Fruit fly (Drosophila melanogaster): ENCODE results near the gene CG15044.

The CG15044 gene

DNA sequence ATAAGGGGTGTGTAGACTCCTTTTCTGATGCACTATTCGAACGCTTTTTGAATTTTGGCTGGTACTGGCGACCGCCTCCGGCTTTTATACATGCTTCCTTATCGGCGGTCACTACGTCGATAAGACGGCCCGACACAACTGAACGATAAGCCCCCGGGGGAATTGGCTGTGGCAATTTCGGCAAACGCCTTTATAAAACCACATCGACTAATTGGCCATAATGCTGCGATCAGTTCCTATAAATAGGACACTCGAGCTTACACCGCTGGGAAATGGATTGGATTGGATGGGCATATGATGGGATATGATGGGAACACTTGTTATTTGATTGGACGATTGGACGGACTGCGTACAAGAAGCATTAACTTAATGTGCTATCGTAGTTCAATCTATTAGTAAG is at the start of gene CG15044:
Gene CG15044, minus strand, starts transcription at position 66 of the 400 bp plus-strand sequence.
- TF ChIP-seq foxo (GFP tag; optimal IDR thresholded peaks at IDR 0.05) (no peak), usp (GFP tag; optimal IDR thresholded peaks at IDR 0.05) (no peak), Vsx2 (GFP tag; optimal IDR thresholded peaks at IDR 0.05; ENCODE audit: partially characterized antibody) (peak; percentile 63), Rel (GFP tag; optimal IDR thresholded peaks at IDR 0.05) (no peak), Rel (tag; optimal IDR thresholded peaks at IDR 0.05) (peak; percentile 8)

DNA sequence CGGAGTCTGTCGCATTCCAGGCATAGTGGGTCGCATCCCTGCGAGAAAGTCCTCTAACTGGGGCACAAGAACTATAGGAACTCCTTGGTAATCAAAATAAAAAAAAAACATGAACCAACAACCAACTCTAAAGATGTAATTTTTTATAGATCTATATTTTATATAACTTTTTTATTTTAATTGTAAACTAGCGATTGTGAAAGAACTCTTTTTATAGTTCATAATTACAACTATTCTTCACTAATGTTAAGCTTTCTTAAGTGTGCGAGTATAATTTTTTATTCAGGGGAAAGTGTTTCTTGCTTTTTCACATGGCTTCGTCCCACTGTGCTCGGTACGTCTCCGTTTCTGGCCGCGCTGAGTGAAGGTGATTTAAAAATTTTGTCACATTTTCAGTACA is 48.5 kb upstream of the CG15044 start:
- TF ChIP-seq Rel (GFP tag; optimal IDR thresholded peaks at IDR 0.05) (no peak), Rel (tag; optimal IDR thresholded peaks at IDR 0.05) (no peak), fru (GFP tag; optimal IDR thresholded peaks at IDR 0.05) (peak; percentile 47), usp (GFP tag; optimal IDR thresholded peaks at IDR 0.05) (no peak), dl (GFP tag; optimal IDR thresholded peaks at IDR 0.05; ENCODE audit: insufficient read depth in 1 of 2, partially characterized antibody in 2 of 2) (no peak), woc (GFP tag; optimal IDR thresholded peaks at IDR 0.05) (peak; percentile 9), Vsx2 (GFP tag; optimal IDR thresholded peaks at IDR 0.05; ENCODE audit: partially characterized antibody) (no peak), dmrt93B (GFP tag; optimal IDR thresholded peaks at IDR 0.05) (peak; percentile 49), rgr (GFP tag; optimal IDR thresholded peaks at IDR 0.05) (peak; percentile 42), N (GFP tag; optimal IDR thresholded peaks at IDR 0.05) (no peak), Mio (GFP tag; optimal IDR thresholded peaks at IDR 0.05) (no peak), OdsH (GFP tag; optimal IDR thresholded peaks at IDR 0.05) (peak; percentile 40), CG32264 (GFP tag; optimal IDR thresholded peaks at IDR 0.05) (no peak), foxo (GFP tag; optimal IDR thresholded peaks at IDR 0.05) (peak in 1 of 2 experiments; percentile 64), h (GFP tag; optimal IDR thresholded peaks at IDR 0.05) (peak; percentile 51), tai (GFP tag; optimal IDR thresholded peaks at IDR 0.05) (no peak), Jra (GFP tag; optimal IDR thresholded peaks at IDR 0.05) (no peak), CG9705 (GFP tag; optimal IDR thresholded peaks at IDR 0.05) (no peak), GATAd (GFP tag; optimal IDR thresholded peaks at IDR 0.05) (no peak), Myc (optimal IDR thresholded peaks at IDR 0.05) (no peak), Hr83 (GFP tag; optimal IDR thresholded peaks at IDR 0.05; ENCODE audit: poor library complexity, severe bottlenecking) (no peak), Hr78 (GFP tag; optimal IDR thresholded peaks at IDR 0.05) (no peak), CrebA (GFP tag; optimal IDR thresholded peaks at IDR 0.05; ENCODE audit: borderline replicate concordance) (no peak), br (GFP tag; optimal IDR thresholded peaks at IDR 0.05) (no peak), jim (GFP tag; optimal IDR thresholded peaks at IDR 0.05) (no peak), psq (GFP tag; optimal IDR thresholded peaks at IDR 0.05) (peak; percentile 53), sv (GFP tag; optimal IDR thresholded peaks at IDR 0.05) (no peak), Sp1 (GFP tag; optimal IDR thresholded peaks at IDR 0.05) (peak; percentile 64), Hnf4 (GFP tag; optimal IDR thresholded peaks at IDR 0.05) (no peak), HLH106 (tag; optimal IDR thresholded peaks at IDR 0.05) (peak; percentile 15), pan (optimal IDR thresholded peaks at IDR 0.05) (no peak), Dif (GFP tag; optimal IDR thresholded peaks at IDR 0.05; ENCODE audit: partially characterized antibody) (no peak), dsf (GFP tag; optimal IDR thresholded peaks at IDR 0.05; ENCODE audit: borderline replicate concordance) (no peak), brk (GFP tag; optimal IDR thresholded peaks at IDR 0.05) (no peak), Abd-B (GFP tag; optimal IDR thresholded peaks at IDR 0.05) (no peak), Dfd (GFP tag; optimal IDR thresholded peaks at IDR 0.05) (no peak), lola (GFP tag; optimal IDR thresholded peaks at IDR 0.05) (no peak), sage (GFP tag; optimal IDR thresholded peaks at IDR 0.05) (no peak), ey (GFP tag; optimal IDR thresholded peaks at IDR 0.05) (no peak)

DNA sequence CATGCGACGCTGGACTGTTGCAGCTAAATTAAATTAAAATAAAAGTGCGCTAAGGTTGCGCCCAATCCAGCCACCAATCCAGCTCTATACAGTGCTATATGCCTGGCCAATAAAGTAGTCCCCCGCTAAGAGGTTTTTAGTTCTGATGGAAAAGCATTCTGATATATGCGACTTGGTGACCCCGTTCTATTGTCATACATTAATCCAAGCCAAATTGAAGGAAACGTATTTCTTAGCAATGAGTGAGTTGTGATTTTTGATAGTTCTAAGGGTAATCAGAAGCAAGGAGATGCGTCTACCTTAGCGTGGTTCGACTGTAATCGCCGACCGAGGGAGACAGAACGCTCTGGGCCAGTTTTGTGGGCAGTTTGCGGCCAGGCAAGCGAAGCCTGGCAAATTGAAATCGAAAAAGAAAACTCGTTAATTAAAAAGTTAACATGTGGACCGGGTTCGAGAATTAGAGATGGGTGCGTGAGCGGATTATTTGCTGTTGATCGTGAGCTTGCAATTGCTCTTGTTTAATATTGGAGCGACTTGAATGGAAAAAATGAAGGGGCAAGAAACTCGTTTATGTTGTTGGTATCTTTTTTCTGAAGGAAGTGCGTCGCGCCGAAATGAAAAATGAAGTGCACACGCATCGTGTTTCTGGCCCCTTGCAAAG is 46.5 kb upstream of the CG15044 start:
- TF ChIP-seq Hnf4 (GFP tag; optimal IDR thresholded peaks at IDR 0.05) (peak; percentile 44), Dif (GFP tag; optimal IDR thresholded peaks at IDR 0.05; ENCODE audit: partially characterized antibody) (no peak), usp (GFP tag; optimal IDR thresholded peaks at IDR 0.05) (no peak), lola (GFP tag; optimal IDR thresholded peaks at IDR 0.05) (no peak), br (GFP tag; optimal IDR thresholded peaks at IDR 0.05) (peak; percentile 71), dmrt93B (GFP tag; optimal IDR thresholded peaks at IDR 0.05) (no peak), Hr78 (GFP tag; optimal IDR thresholded peaks at IDR 0.05) (no peak), Sp1 (GFP tag; optimal IDR thresholded peaks at IDR 0.05) (peak; percentile 69), Dfd (GFP tag; optimal IDR thresholded peaks at IDR 0.05) (no peak), rgr (GFP tag; optimal IDR thresholded peaks at IDR 0.05) (peak; percentile 66), ey (GFP tag; optimal IDR thresholded peaks at IDR 0.05) (peak; percentile 76), Rel (GFP tag; optimal IDR thresholded peaks at IDR 0.05) (no peak), Rel (tag; optimal IDR thresholded peaks at IDR 0.05) (peak; percentile 25), OdsH (GFP tag; optimal IDR thresholded peaks at IDR 0.05) (peak; percentile 22), foxo (GFP tag; optimal IDR thresholded peaks at IDR 0.05) (peak in 1 of 2 experiments; percentile 69), HLH106 (tag; optimal IDR thresholded peaks at IDR 0.05) (peak; percentile 77), sage (GFP tag; optimal IDR thresholded peaks at IDR 0.05) (no peak), pan (optimal IDR thresholded peaks at IDR 0.05) (no peak), CG32264 (GFP tag; optimal IDR thresholded peaks at IDR 0.05) (peak; percentile 4), fru (GFP tag; optimal IDR thresholded peaks at IDR 0.05) (peak; percentile 80), Hr83 (GFP tag; optimal IDR thresholded peaks at IDR 0.05; ENCODE audit: poor library complexity, severe bottlenecking) (no peak), CG9705 (GFP tag; optimal IDR thresholded peaks at IDR 0.05) (peak; percentile 48), woc (GFP tag; optimal IDR thresholded peaks at IDR 0.05) (peak; percentile 86), h (GFP tag; optimal IDR thresholded peaks at IDR 0.05) (peak; percentile 79), CrebA (GFP tag; optimal IDR thresholded peaks at IDR 0.05; ENCODE audit: borderline replicate concordance) (no peak)

Measured in whole organism, wandering third instar larva.